Worm (Caenorhabditis elegans) whole organism, L3 larva: ENCODE results near the gene C29F9.9.

Experiments used
- ama-1 ChIP-seq: fragments of 150-350 bp; optimal IDR thresholded peaks from 2 replicates; lab custom pipeline; 2018
- lin-15B ChIP-seq: fragments of 150-350 bp; optimal IDR thresholded peaks from 2 replicates; lab custom pipeline; 2014; ENCODE audit warnings: missing biosample characterization, missing genetic modification characterization
- nhr-23 ChIP-seq: fragments of 150-350 bp; optimal IDR thresholded peaks from 2 replicates; lab custom pipeline; 2014; ENCODE audit warnings: missing biosample characterization, missing genetic modification reagents, missing genetic modification characterization
- nhr-77 ChIP-seq: fragments of 150-350 bp; optimal IDR thresholded peaks from 2 replicates; lab custom pipeline; 2014; ENCODE audit warnings: missing biosample characterization, missing genetic modification characterization

DNA sequence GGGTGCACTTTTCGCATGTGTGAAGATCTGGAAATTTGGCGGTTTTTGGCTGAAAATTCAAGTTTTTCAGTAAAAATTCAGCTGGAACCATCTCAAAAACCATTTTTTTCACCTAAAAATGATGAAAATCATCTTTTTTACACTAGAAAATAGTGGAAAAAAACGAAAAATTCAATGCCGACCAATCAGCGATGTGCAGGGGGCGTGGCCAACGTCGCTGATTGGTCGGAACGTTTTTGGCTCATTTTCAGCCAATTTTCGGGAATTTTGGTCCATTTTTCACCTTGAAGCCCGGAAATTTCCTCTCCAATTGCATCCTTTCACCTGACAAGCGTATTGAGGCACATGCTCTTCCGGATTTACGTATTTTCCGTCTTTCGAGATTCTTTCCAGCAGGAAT lies 14.3 kb downstream of the C29F9.9 start:
- TF ChIP-seq ama-1 (lab: Kevin White, UChicago) (no peak), nhr-23 (tag; lab: Kevin White, UChicago) (no peak), nhr-77 (tag; lab: Kevin White, UChicago) (no peak), lin-15B (tag; lab: Kevin White, UChicago) (no peak)
